Fruit fly (Drosophila melanogaster) whole organism, embryonic: ENCODE data around the gene Art8.

ENCODE experiments used
- Antp ChIP-seq: fragments of 200-800 bp; sonication (Bioruptor generic); optimal IDR thresholded peaks from 3 replicates; lab custom pipeline; 2016; ENCODE audit warnings: missing biosample characterization, missing genetic modification characterization
- BEAF-32 ChIP-seq: fragments of 200-800 bp; sonication (Bioruptor generic); optimal IDR thresholded peaks from 3 replicates; lab custom pipeline; 2017; ENCODE audit warnings: missing biosample characterization, missing genetic modification characterization, mild to moderate bottlenecking, moderate library complexity, missing genetic modification reagents
- Bgb ChIP-seq: fragments of 200-800 bp; sonication (Bioruptor generic); IDR thresholded peaks from 2 replicates; pipeline ENCODE4 v1.3.6; 2022; ENCODE audit warnings: missing biosample characterization, missing genetic modification characterization; ENCODE audit not compliant: partially characterized antibody
- Blimp-1 ChIP-seq: fragments of 200-800 bp; sonication (Bioruptor generic); optimal IDR thresholded peaks from 3 replicates; lab custom pipeline; 2018; ENCODE audit warnings: missing biosample characterization, missing genetic modification characterization, mild to moderate bottlenecking, moderate library complexity, missing genetic modification reagents
- BtbVII ChIP-seq: fragments of 200-800 bp; sonication (Bioruptor generic); optimal IDR thresholded peaks from 3 replicates; lab custom pipeline; 2017; ENCODE audit warnings: missing biosample characterization, mild to moderate bottlenecking, missing genetic modification characterization
- C15 ChIP-seq: fragments of 200-800 bp; sonication (Bioruptor generic); IDR thresholded peaks from 3 replicates; pipeline ENCODE4 v1.3.6; 2022; ENCODE audit warnings: missing biosample characterization, missing genetic modification characterization
- CG12391 ChIP-seq: fragments of 200-800 bp; sonication (Bioruptor generic); optimal IDR thresholded peaks from 3 replicates; lab custom pipeline; 2018; ENCODE audit warnings: missing biosample characterization, mild to moderate bottlenecking, missing genetic modification characterization, moderate library complexity
- CG12744 ChIP-seq: fragments of 200-800 bp; sonication (Bioruptor generic); optimal IDR thresholded peaks from 2 replicates; lab custom pipeline; 2016; ENCODE audit warnings: missing biosample characterization, missing genetic modification characterization
- CG13123 ChIP-seq: fragments of 200-800 bp; sonication (Bioruptor generic); optimal IDR thresholded peaks from 2 replicates; lab custom pipeline; 2016; ENCODE audit warnings: missing biosample characterization, missing genetic modification characterization
- CG1602 ChIP-seq: fragments of 200-800 bp; sonication (Bioruptor generic); optimal IDR thresholded peaks from 3 replicates; lab custom pipeline; 2016; ENCODE audit warnings: missing biosample characterization, missing genetic modification characterization
- CG17612 ChIP-seq: fragments of 200-800 bp; sonication (Bioruptor generic); IDR thresholded peaks from 2 replicates; pipeline ENCODE4 v1.3.6; 2022; ENCODE audit warnings: missing biosample characterization, missing genetic modification characterization
- CG1832 ChIP-seq: fragments of 200-800 bp; sonication (Bioruptor generic); optimal IDR thresholded peaks from 2 replicates; lab custom pipeline; 2017; ENCODE audit warnings: missing biosample characterization, mild to moderate bottlenecking, missing genetic modification characterization, inconsistent platforms
- CG30431 ChIP-seq: fragments of 200-800 bp; sonication (Bioruptor generic); optimal IDR thresholded peaks from 2 replicates; lab custom pipeline; 2017; ENCODE audit warnings: missing biosample characterization, missing genetic modification characterization
- CG7928 ChIP-seq: fragments of 200-800 bp; sonication (Bioruptor generic); optimal IDR thresholded peaks from 2 replicates; lab custom pipeline; 2017; ENCODE audit warnings: missing biosample characterization, mild to moderate bottlenecking, missing genetic modification characterization
- CG8388 ChIP-seq: fragments of 200-800 bp; sonication (Bioruptor generic); optimal IDR thresholded peaks from 2 replicates; lab custom pipeline; 2019; ENCODE audit warnings: missing biosample characterization, mild to moderate bottlenecking, missing genetic modification characterization, moderate library complexity
- CG9609 ChIP-seq: fragments of 200-800 bp; sonication (Bioruptor generic); optimal IDR thresholded peaks from 3 replicates; lab custom pipeline; 2016; ENCODE audit warnings: missing biosample characterization, missing genetic modification characterization
- D ChIP-seq, 2 experiments: fragments of 200-800 bp in 1 of 2; fragments of >200 bp in 1 of 2; sonication (Bioruptor generic) in 1 of 2; optimal IDR thresholded peaks; 2 replicates in 1 of 2; 3 replicates in 1 of 2; lab custom pipeline; 2017; ENCODE audit warnings: mild to moderate bottlenecking in 1 of 2, missing biosample characterization in 1 of 2, missing genetic modification characterization in 1 of 2, missing genetic modification reagents in 1 of 2
- D19A ChIP-seq: fragments of 200-800 bp; optimal IDR thresholded peaks from 3 replicates; lab custom pipeline; 2019; ENCODE audit warnings: missing biosample characterization, mild to moderate bottlenecking, missing genetic modification characterization, moderate library complexity
- Doc3 ChIP-seq: fragments of 200-800 bp; sonication (Bioruptor generic); IDR thresholded peaks from 3 replicates; pipeline ENCODE4 v1.3.6; 2022; ENCODE audit warnings: missing biosample characterization, missing genetic modification characterization; ENCODE audit not compliant: partially characterized antibody
- Eip74EF ChIP-seq, 2 experiments: fragments of 200-800 bp in 1 of 2; fragments of >200 bp in 1 of 2; sonication (Bioruptor generic) in 1 of 2; optimal IDR thresholded peaks; 2 replicates each; lab custom pipeline; 2017 to 2019; ENCODE audit warnings: missing biosample characterization in 2 of 2, missing genetic modification characterization in 2 of 2, mild to moderate bottlenecking in 1 of 2, moderate library complexity in 1 of 2
- Fer1 ChIP-seq: fragments of 200-800 bp; sonication (Bioruptor generic); optimal IDR thresholded peaks from 2 replicates; lab custom pipeline; 2017; ENCODE audit warnings: missing biosample characterization, mild to moderate bottlenecking, missing genetic modification characterization
- H15 ChIP-seq: fragments of 200-800 bp; sonication (Bioruptor generic); IDR thresholded peaks from 3 replicates; pipeline ENCODE4 v1.3.6; 2022; ENCODE audit warnings: missing biosample characterization, missing genetic modification characterization
- Hr78 ChIP-seq, 2 experiments: fragments of 200-800 bp in 1 of 2; fragments of >200 bp in 1 of 2; sonication (Bioruptor generic) in 1 of 2; optimal IDR thresholded peaks; 2 replicates each; lab custom pipeline; 2017 to 2019; ENCODE audit warnings: missing biosample characterization in 2 of 2, missing genetic modification characterization in 2 of 2, mild to moderate bottlenecking in 1 of 2, moderate library complexity in 1 of 2
- Hsf ChIP-seq: fragments of 200-800 bp; sonication (Bioruptor generic); optimal IDR thresholded peaks from 3 replicates; lab custom pipeline; 2016; ENCODE audit warnings: missing biosample characterization, missing genetic modification characterization
- Lim3 ChIP-seq: fragments of 200-800 bp; sonication (Bioruptor generic); IDR thresholded peaks from 2 replicates; pipeline ENCODE4 v1.3.6; 2022; ENCODE audit warnings: missing biosample characterization, missing genetic modification characterization
- MBD-R2 ChIP-seq: fragments of 200-800 bp; sonication (Bioruptor generic); IDR thresholded peaks from 2 replicates; pipeline ENCODE4 v1.3.6; 2022; ENCODE audit warnings: missing biosample characterization, missing genetic modification characterization
- MTF-1 ChIP-seq: fragments of 200-800 bp; sonication (Bioruptor generic); optimal IDR thresholded peaks from 2 replicates; lab custom pipeline; 2018; ENCODE audit warnings: missing biosample characterization, mild to moderate bottlenecking, missing genetic modification characterization, borderline replicate concordance
- Mad ChIP-seq: fragments of 200-800 bp; sonication (Bioruptor generic); optimal IDR thresholded peaks from 2 replicates; lab custom pipeline; 2016; ENCODE audit warnings: missing biosample characterization, missing genetic modification characterization
- Nf-YA ChIP-seq: fragments of 200-800 bp; sonication (Bioruptor generic); IDR thresholded peaks from 2 replicates; pipeline ENCODE4 v1.3.6; 2022; ENCODE audit warnings: missing biosample characterization, missing genetic modification characterization
- Opbp ChIP-seq: fragments of 200-800 bp; sonication (Bioruptor generic); IDR thresholded peaks from 3 replicates; pipeline ENCODE4 v1.3.6; 2022; ENCODE audit warnings: missing biosample characterization, missing genetic modification characterization; ENCODE audit not compliant: partially characterized antibody
- Tbp ChIP-seq: fragments of >200 bp; optimal IDR thresholded peaks from 2 replicates; lab custom pipeline; 2018; ENCODE audit warnings: missing biosample characterization, missing genetic modification characterization
- Xrp1 ChIP-seq: fragments of 200-800 bp; sonication (Bioruptor generic); IDR thresholded peaks from 2 replicates; pipeline ENCODE4 v1.3.6; 2022; ENCODE audit warnings: missing biosample characterization, missing genetic modification characterization
- ab ChIP-seq: fragments of 200-800 bp; sonication (Bioruptor generic); optimal IDR thresholded peaks from 2 replicates; lab custom pipeline; 2016; ENCODE audit warnings: missing biosample characterization, missing genetic modification characterization
- br ChIP-seq: fragments of >200 bp; optimal IDR thresholded peaks from 2 replicates; lab custom pipeline; 2017
- btn ChIP-seq: fragments of 200-800 bp; sonication (Bioruptor generic); optimal IDR thresholded peaks from 2 replicates; lab custom pipeline; 2016; ENCODE audit warnings: missing biosample characterization, missing genetic modification characterization
- chif ChIP-seq, 2 experiments: fragments of 200-800 bp; sonication (Bioruptor generic); optimal IDR thresholded peaks; 3 replicates each; lab custom pipeline; 2016; ENCODE audit warnings: missing biosample characterization in 2 of 2, missing genetic modification characterization in 2 of 2
- chm ChIP-seq: fragments of 200-800 bp; sonication (Bioruptor generic); IDR thresholded peaks from 2 replicates; pipeline ENCODE4 v1.3.6; 2022; ENCODE audit warnings: missing biosample characterization, missing genetic modification characterization
- da ChIP-seq: fragments of 200-800 bp; sonication (Bioruptor generic); optimal IDR thresholded peaks from 2 replicates; lab custom pipeline; 2016; ENCODE audit warnings: missing biosample characterization, missing genetic modification characterization
- disco-r ChIP-seq: fragments of 200-800 bp; sonication (Bioruptor generic); optimal IDR thresholded peaks from 2 replicates; lab custom pipeline; 2016; ENCODE audit warnings: missing biosample characterization, missing genetic modification characterization
- eyg ChIP-seq: fragments of 200-800 bp; sonication (Bioruptor generic); optimal IDR thresholded peaks from 3 replicates; lab custom pipeline; 2016; ENCODE audit warnings: missing biosample characterization, missing genetic modification characterization
- fd3F ChIP-seq: fragments of 200-800 bp; sonication (Bioruptor generic); optimal IDR thresholded peaks from 2 replicates; lab custom pipeline; 2018; ENCODE audit warnings: missing biosample characterization, mild to moderate bottlenecking, missing genetic modification characterization, moderate library complexity
- lbe ChIP-seq: fragments of 200-800 bp; sonication (Bioruptor generic); optimal IDR thresholded peaks from 2 replicates; lab custom pipeline; 2016; ENCODE audit warnings: missing biosample characterization, mild to moderate bottlenecking, missing genetic modification characterization
- nau ChIP-seq: fragments of 200-800 bp; sonication (Bioruptor generic); optimal IDR thresholded peaks from 3 replicates; lab custom pipeline; 2017; ENCODE audit warnings: missing biosample characterization, mild to moderate bottlenecking, missing genetic modification characterization, missing genetic modification reagents
- nerfin-2 ChIP-seq: fragments of 200-800 bp; sonication (Bioruptor generic); IDR thresholded peaks from 2 replicates; pipeline ENCODE4 v1.3.6; 2022; ENCODE audit warnings: missing biosample characterization, missing genetic modification characterization; ENCODE audit not compliant: partially characterized antibody
- salm ChIP-seq: fragments of 200-800 bp; sonication (Bioruptor generic); optimal IDR thresholded peaks from 2 replicates; lab custom pipeline; 2018; ENCODE audit warnings: missing biosample characterization, mild to moderate bottlenecking, missing genetic modification characterization
- schlank ChIP-seq: fragments of 200-800 bp; sonication (Bioruptor generic); optimal IDR thresholded peaks from 2 replicates; lab custom pipeline; 2018; ENCODE audit warnings: missing biosample characterization, mild to moderate bottlenecking, missing genetic modification characterization
- scrt ChIP-seq: fragments of 200-800 bp; sonication (Bioruptor generic); optimal IDR thresholded peaks from 2 replicates; lab custom pipeline; 2018; ENCODE audit warnings: missing biosample characterization, mild to moderate bottlenecking, missing genetic modification characterization, moderate library complexity
- slbo ChIP-seq: fragments of 200-800 bp; sonication (Bioruptor generic); IDR thresholded peaks from 2 replicates; pipeline ENCODE4 v1.3.6; 2022; ENCODE audit warnings: missing biosample characterization, missing genetic modification characterization
- sna ChIP-seq: fragments of 200-800 bp; sonication (Bioruptor generic); IDR thresholded peaks from 2 replicates; pipeline ENCODE4 v1.3.6; 2022; ENCODE audit warnings: missing biosample characterization, missing genetic modification characterization; ENCODE audit not compliant: partially characterized antibody
- tio ChIP-seq: fragments of 200-800 bp; sonication (Bioruptor generic); optimal IDR thresholded peaks from 2 replicates; lab custom pipeline; 2017; ENCODE audit warnings: missing biosample characterization, missing genetic modification characterization, inconsistent platforms

The Art8 gene

DNA sequence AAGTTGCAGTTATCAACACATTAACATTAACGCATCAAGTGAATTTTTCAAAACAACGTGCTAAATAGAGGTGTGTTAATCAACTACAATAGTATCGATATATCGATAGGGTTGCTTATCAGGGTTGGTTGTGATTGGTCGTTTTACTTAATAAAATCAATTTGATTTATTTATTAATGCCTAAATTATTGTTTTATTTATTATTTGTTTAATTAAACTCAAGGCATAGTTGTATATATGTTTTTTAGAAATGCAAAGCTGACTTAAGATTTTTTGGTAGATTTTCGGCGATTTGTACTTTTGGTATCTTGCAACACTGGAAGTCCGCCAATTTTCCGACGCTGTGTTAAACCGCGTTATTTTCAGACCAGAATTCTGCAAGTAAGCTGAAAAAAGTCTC, at the start of gene Art8, which contains the start of gene dUTPase (continued):
- TF ChIP-seq Tbp (GFP tag; lab: Kevin White, UChicago) = no peak
- peak; percentile 35; the same call in 1 of the 3 replicates for TF ChIP-seq H15 (GFP tag; lab: Robert Waterston, UW)
- no peak for TF ChIP-seq CG9609 (GFP tag; lab: Kevin White, UChicago)
- peak; percentile 89 for TF ChIP-seq CG7928 (GFP tag; lab: Kevin White, UChicago)
- TF ChIP-seq Antp = peak; percentile 39
- TF ChIP-seq BtbVII = no peak
- TF ChIP-seq Mad = peak; percentile 32
- TF ChIP-seq Xrp1 (GFP tag; lab: Robert Waterston, UW) = peak; percentile 80
- no peak for TF ChIP-seq chm
- TF ChIP-seq Lim3 (GFP tag; lab: Robert Waterston, UW) = no peak
- TF ChIP-seq CG17612 (GFP tag; lab: Robert Waterston, UW) = no peak
- TF ChIP-seq nerfin-2 (GFP tag; lab: Robert Waterston, UW) = peak; percentile 67
- TF ChIP-seq Fer1 (GFP tag; lab: Kevin White, UChicago) = peak; percentile 73
- peak; percentile 88 for TF ChIP-seq Doc3
- peak; percentile 62 for TF ChIP-seq fd3F (GFP tag; lab: Kevin White, UChicago)
- peak in 1 of 2 experiments; percentile 27 for TF ChIP-seq chif (GFP tag; optimal IDR thresholded peaks at IDR 0.05; lab: Kevin White, UChicago)
- TF ChIP-seq CG12391 (tag; lab: Kevin White, UChicago) = peak; percentile 93
- TF ChIP-seq eyg = no peak
- no peak for TF ChIP-seq nau (GFP tag; lab: Kevin White, UChicago)
- TF ChIP-seq scrt = no peak
- no peak for TF ChIP-seq Nf-YA (GFP tag; lab: Robert Waterston, UW)
- TF ChIP-seq Blimp-1 = no peak
- TF ChIP-seq slbo (GFP tag; lab: Robert Waterston, UW) = peak; percentile 74
- no peak for TF ChIP-seq br (lab: Kevin White, UChicago)
- no peak for TF ChIP-seq ab (GFP tag; lab: Kevin White, UChicago)
- no peak for TF ChIP-seq da (GFP tag; lab: Kevin White, UChicago)
- peak; percentile 53 for TF ChIP-seq tio (GFP tag; lab: Kevin White, UChicago)
- peak; percentile 78 for TF ChIP-seq CG13123 (GFP tag; lab: Kevin White, UChicago)
- TF ChIP-seq D19A (tag; lab: Kevin White, UChicago) = peak; percentile 56
- peak; percentile 65 for TF ChIP-seq CG8388 (GFP tag; lab: Kevin White, UChicago)
- no peak for TF ChIP-seq MTF-1 (GFP tag; lab: Kevin White, UChicago)
- TF ChIP-seq Hr78 (GFP tag; optimal IDR thresholded peaks at IDR 0.05; lab: Kevin White, UChicago) = no peak
- no peak for TF ChIP-seq salm (tag; lab: Kevin White, UChicago)
- TF ChIP-seq Bgb (GFP tag; lab: Robert Waterston, UW) = peak; percentile 82
- TF ChIP-seq btn (GFP tag; lab: Kevin White, UChicago) = no peak
- TF ChIP-seq disco-r (GFP tag; lab: Kevin White, UChicago) = no peak
- TF ChIP-seq CG1832 (GFP tag; lab: Kevin White, UChicago) = no peak
- TF ChIP-seq lbe (GFP tag; lab: Kevin White, UChicago) = peak; percentile 85
- TF ChIP-seq D (optimal IDR thresholded peaks at IDR 0.05; lab: Kevin White, UChicago) = no peak
- no peak for TF ChIP-seq D (GFP tag; optimal IDR thresholded peaks at IDR 0.05; lab: Kevin White, UChicago)
- peak; percentile 86 for TF ChIP-seq MBD-R2 (GFP tag; lab: Robert Waterston, UW)
- peak; percentile 92 for TF ChIP-seq BEAF-32 (GFP tag; lab: Kevin White, UChicago)
- TF ChIP-seq C15 (GFP tag; lab: Robert Waterston, UW) = 0 out of 3 replicates have a peak, but pooled peaks have one; percentile 41
- TF ChIP-seq sna (GFP tag; lab: Robert Waterston, UW) = peak; percentile 84
- TF ChIP-seq CG12744 (GFP tag; lab: Kevin White, UChicago) = peak; percentile 30
- peak; percentile 25 for TF ChIP-seq CG30431
- peak in 1 of 2 experiments; percentile 34 for TF ChIP-seq Eip74EF (GFP tag; optimal IDR thresholded peaks at IDR 0.05; lab: Kevin White, UChicago)
- peak; percentile 81 for TF ChIP-seq Opbp (GFP tag; lab: Robert Waterston, UW)
- peak; percentile 74 for TF ChIP-seq CG1602 (GFP tag; lab: Kevin White, UChicago)
- peak; percentile 77 for TF ChIP-seq Hsf (GFP tag; lab: Kevin White, UChicago)
- no peak for TF ChIP-seq schlank (tag; lab: Kevin White, UChicago)
